Worm (Caenorhabditis elegans) whole organism, L4 larva: ENCODE results near the gene fbxa-157.

ENCODE experiments used
- Y48G9A.11 ChIP-seq: fragments of 200-800 bp; sonication (Bioruptor generic); IDR thresholded peaks from 2 replicates; pipeline ENCODE4 v1.3.6; 2022; ENCODE audit warnings: missing genetic modification reagents, missing genetic modification characterization, missing compliant biosample characterization
- nhr-41 ChIP-seq: fragments of 200-800 bp; sonication (Bioruptor generic); IDR thresholded peaks from 2 replicates; pipeline ENCODE4 v1.3.6; 2022; ENCODE audit warnings: missing genetic modification reagents, missing genetic modification characterization, missing compliant biosample characterization
- nhr-6 ChIP-seq: fragments of 150-350 bp; optimal IDR thresholded peaks from 2 replicates; lab custom pipeline; 2014; ENCODE audit warnings: missing biosample characterization, missing genetic modification characterization
- pqm-1 ChIP-seq: sonication (generic microtip); optimal IDR thresholded peaks from 2 replicates; lab custom pipeline; 2017; ENCODE audit warnings: missing biosample characterization, missing genetic modification characterization

DNA sequence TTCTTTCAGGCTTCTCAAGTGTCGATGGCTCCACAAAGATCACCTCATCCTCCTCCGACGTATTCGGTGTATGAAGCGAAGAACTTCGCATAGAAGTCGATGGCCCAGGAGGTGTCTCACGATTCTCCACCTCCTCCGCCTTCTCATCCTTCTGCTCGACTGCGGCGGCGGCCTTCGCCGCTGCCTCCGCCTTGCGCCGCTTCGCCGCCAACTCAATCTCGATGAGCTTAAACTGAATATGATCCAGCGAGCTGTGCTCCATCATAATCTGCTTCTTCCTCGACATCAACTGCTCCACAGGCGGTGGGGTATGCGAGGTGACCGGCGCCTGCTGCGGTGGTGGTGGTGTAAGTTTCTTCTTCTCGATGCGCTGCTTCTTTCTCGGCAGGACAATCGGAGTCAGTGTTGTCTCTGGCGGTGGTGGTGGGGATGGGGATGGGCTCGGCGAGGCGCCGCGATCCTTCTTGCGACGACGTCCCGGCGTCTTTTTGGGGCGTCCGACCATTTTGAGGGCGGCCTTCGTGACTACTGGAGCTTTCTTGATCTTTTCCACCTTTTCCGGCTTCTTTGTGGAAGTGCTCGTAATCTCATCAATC lies 44.4 kb downstream of the fbxa-157 start:
- TF ChIP-seq pqm-1, result no peak
- TF ChIP-seq nhr-6, result no peak
- no peak for TF ChIP-seq Y48G9A.11 (GFP tag; lab: Robert Waterston, UW)
- no peak for TF ChIP-seq nhr-41
